Worm (Caenorhabditis elegans) whole organism, midembryonic: ENCODE results near the gene ssna-1.

Experiments used
- T22C8.4 ChIP-seq: fragments of 200-800 bp; sonication (Bioruptor generic); IDR thresholded peaks from 2 replicates; pipeline ENCODE4 v1.3.6; 2022; ENCODE audit warnings: missing genetic modification characterization, missing compliant biosample characterization
- flt-1 ChIP-seq: fragments of 200-800 bp; sonication (Bioruptor generic); IDR thresholded peaks from 2 replicates; pipeline ENCODE4 v1.3.6; 2022; ENCODE audit warnings: missing genetic modification characterization, missing compliant biosample characterization
- med-1 ChIP-seq: sonication (generic microtip); optimal IDR thresholded peaks from 2 replicates; lab custom pipeline; 2017; ENCODE audit warnings: missing genetic modification characterization, mild to moderate bottlenecking, missing compliant biosample characterization, antibody characterized with exemption, missing genetic modification reagents; ENCODE audit not compliant: insufficient read depth

- no peak for TF ChIP-seq T22C8.4 (GFP tag; lab: Robert Waterston, UW)
- no peak for TF ChIP-seq flt-1 (GFP tag; lab: Robert Waterston, UW)
- no peak for TF ChIP-seq med-1 (GFP tag; lab: Kevin White, UChicago)
Measured at ce11 chrIV:408892-409291, 21.0 kb downstream of the ssna-1 start.
